Worm (Caenorhabditis elegans) whole organism, young adult: ENCODE measurements around the gene sra-11.

ENCODE experiments used
- D2030.7 ChIP-seq: fragments of 200-800 bp; sonication (Bioruptor generic); IDR thresholded peaks from 2 replicates; pipeline ENCODE4 v1.3.6; 2022; ENCODE audit warnings: missing genetic modification reagents, missing genetic modification characterization, missing compliant biosample characterization
- F33H1.4 ChIP-seq: fragments of 200-800 bp; sonication (Bioruptor generic); IDR thresholded peaks from 2 replicates; pipeline ENCODE4 v1.3.6; 2022; ENCODE audit warnings: missing genetic modification reagents, missing genetic modification characterization, missing compliant biosample characterization
- F49E8.2 ChIP-seq: sonication (generic microtip); optimal IDR thresholded peaks from 3 replicates; lab custom pipeline; 2017; ENCODE audit warnings: missing genetic modification characterization, mild to moderate bottlenecking, missing compliant biosample characterization, antibody characterized with exemption, moderate library complexity; ENCODE audit not compliant: insufficient read depth
- K12H6.12 ChIP-seq: fragments of 200-800 bp; sonication (Bioruptor generic); optimal IDR thresholded peaks from 2 replicates; lab custom pipeline; 2018; ENCODE audit warnings: mild to moderate bottlenecking, missing genetic modification characterization, missing compliant biosample characterization
- T07F8.4 ChIP-seq: sonication (generic microtip); optimal IDR thresholded peaks from 2 replicates; lab custom pipeline; 2016; ENCODE audit warnings: mild to moderate bottlenecking, missing genetic modification characterization, moderate library complexity, missing compliant biosample characterization
- T26A5.8 ChIP-seq: sonication (generic microtip); optimal IDR thresholded peaks from 2 replicates; lab custom pipeline; 2016; ENCODE audit warnings: missing genetic modification characterization, missing compliant biosample characterization
- Y56A3A.18 ChIP-seq: fragments of 200-800 bp; sonication (Bioruptor generic); IDR thresholded peaks from 2 replicates; pipeline ENCODE4 v1.3.6; 2022; ENCODE audit warnings: missing genetic modification reagents, missing genetic modification characterization, missing compliant biosample characterization
- ZK185.1 ChIP-seq: sonication (generic microtip); optimal IDR thresholded peaks from 2 replicates; lab custom pipeline; 2016; ENCODE audit warnings: mild to moderate bottlenecking, missing genetic modification characterization, missing compliant biosample characterization; ENCODE audit not compliant: poor library complexity, severe bottlenecking
- athp-1 ChIP-seq: sonication (generic microtip); optimal IDR thresholded peaks from 2 replicates; lab custom pipeline; 2017; ENCODE audit warnings: mild to moderate bottlenecking, missing genetic modification characterization, missing compliant biosample characterization
- attf-3 ChIP-seq: fragments of 200-800 bp; sonication (Bioruptor generic); conservative IDR thresholded peaks from 2 replicates; pipeline ENCODE4 v1.3.6; 2022; ENCODE audit warnings: missing genetic modification reagents, missing genetic modification characterization, missing compliant biosample characterization
- bed-1 ChIP-seq: fragments of 200-800 bp; sonication (Bioruptor generic); IDR thresholded peaks from 2 replicates; pipeline ENCODE4 v1.3.6; 2022; ENCODE audit warnings: missing genetic modification reagents, missing genetic modification characterization, missing compliant biosample characterization
- cebp-1 ChIP-seq, 2 experiments: fragments of 200-800 bp in 1 of 2; sonication (Bioruptor generic) in 1 of 2; sonication (generic microtip) in 1 of 2; IDR thresholded peaks in 1 of 2; optimal IDR thresholded peaks in 1 of 2; 2 replicates each; pipeline versions ENCODE4 v1.3.6 to Lab custom; 2017 to 2022; ENCODE audit warnings: missing compliant biosample characterization in 2 of 2, missing genetic modification characterization in 2 of 2, mild to moderate bottlenecking in 1 of 2, missing genetic modification reagents in 1 of 2, moderate library complexity in 1 of 2
- ceh-79 ChIP-seq: sonication (generic microtip); optimal IDR thresholded peaks from 2 replicates; lab custom pipeline; 2017; ENCODE audit warnings: mild to moderate bottlenecking, missing genetic modification characterization, missing compliant biosample characterization
- dox-1 ChIP-seq: fragments of 200-800 bp; sonication (Bioruptor generic); IDR thresholded peaks from 2 replicates; pipeline ENCODE4 v1.3.6; 2022; ENCODE audit warnings: missing genetic modification reagents, missing genetic modification characterization, missing compliant biosample characterization
- dpff-1 ChIP-seq: sonication (generic microtip); optimal IDR thresholded peaks from 2 replicates; lab custom pipeline; 2017; ENCODE audit warnings: mild to moderate bottlenecking, missing genetic modification characterization, missing compliant biosample characterization
- dpl-1 ChIP-seq: fragments of 150-350 bp; optimal IDR thresholded peaks from 2 replicates; lab custom pipeline; 2014; ENCODE audit warnings: missing biosample characterization, missing genetic modification reagents, missing genetic modification characterization
- efl-1 ChIP-seq: fragments of 150-350 bp; optimal IDR thresholded peaks from 2 replicates; lab custom pipeline; 2014; ENCODE audit warnings: missing biosample characterization, missing genetic modification reagents, missing genetic modification characterization
- egrh-3 ChIP-seq: fragments of 200-800 bp; sonication (Bioruptor generic); IDR thresholded peaks from 2 replicates; pipeline ENCODE4 v1.3.6; 2022; ENCODE audit warnings: missing genetic modification reagents, missing genetic modification characterization, missing compliant biosample characterization
- ets-4 ChIP-seq: fragments of 200-800 bp; sonication (Bioruptor generic); optimal IDR thresholded peaks from 2 replicates; lab custom pipeline; 2018; ENCODE audit warnings: mild to moderate bottlenecking, missing genetic modification characterization, missing compliant biosample characterization
- gei-17 ChIP-seq: fragments of 200-800 bp; sonication (Bioruptor generic); optimal IDR thresholded peaks from 2 replicates; lab custom pipeline; 2018; ENCODE audit warnings: mild to moderate bottlenecking, missing genetic modification characterization, missing compliant biosample characterization
- him-1 ChIP-seq: sonication (generic microtip); optimal IDR thresholded peaks from 2 replicates; lab custom pipeline; 2016; ENCODE audit warnings: missing genotype, missing genetic modification reagents, missing genetic modification characterization, missing compliant biosample characterization
- hmg-1.2 ChIP-seq: fragments of 200-800 bp; sonication (Bioruptor generic); IDR thresholded peaks from 2 replicates; pipeline ENCODE4 v1.3.6; 2022; ENCODE audit warnings: missing genetic modification reagents, missing genetic modification characterization, missing compliant biosample characterization
- hrde-1 ChIP-seq: sonication (generic microtip); optimal IDR thresholded peaks from 2 replicates; lab custom pipeline; 2016; ENCODE audit warnings: missing genetic modification characterization, mild to moderate bottlenecking, missing compliant biosample characterization, moderate library complexity, missing genotype, missing genetic modification reagents, borderline replicate concordance
- hsf-1 ChIP-seq: fragments of 200-800 bp; sonication (Bioruptor generic); IDR thresholded peaks from 2 replicates; pipeline ENCODE4 v1.3.6; 2022; ENCODE audit warnings: missing genetic modification reagents, missing genetic modification characterization, missing compliant biosample characterization
- let-607 ChIP-seq, 2 experiments: fragments of 200-800 bp in 1 of 2; sonication (Bioruptor generic) in 1 of 2; sonication (generic microtip) in 1 of 2; optimal IDR thresholded peaks; 2 replicates each; lab custom pipeline; 2016 to 2018; ENCODE audit warnings: mild to moderate bottlenecking in 2 of 2, missing compliant biosample characterization in 2 of 2, missing genetic modification characterization in 2 of 2, moderate library complexity in 2 of 2, missing genotype in 1 of 2
- lin-54 ChIP-seq: fragments of 200-800 bp; sonication (Bioruptor generic); optimal IDR thresholded peaks from 2 replicates; lab custom pipeline; 2018; ENCODE audit warnings: mild to moderate bottlenecking, missing genetic modification characterization, missing compliant biosample characterization
- lir-1 ChIP-seq: fragments of 200-800 bp; sonication (Bioruptor generic); conservative IDR thresholded peaks from 2 replicates; pipeline ENCODE4 v1.3.6; 2022; ENCODE audit warnings: missing genetic modification reagents, missing genetic modification characterization, missing compliant biosample characterization
- lsl-1 ChIP-seq: fragments of 200-800 bp; sonication (Bioruptor generic); optimal IDR thresholded peaks from 2 replicates; lab custom pipeline; 2018; ENCODE audit warnings: mild to moderate bottlenecking, missing genetic modification characterization, moderate library complexity, missing compliant biosample characterization
- lsy-27 ChIP-seq: sonication (generic microtip); optimal IDR thresholded peaks from 2 replicates; lab custom pipeline; 2017; ENCODE audit warnings: missing genetic modification characterization, mild to moderate bottlenecking, missing compliant biosample characterization, antibody characterized with exemption, missing genotype, borderline replicate concordance; ENCODE audit not compliant: insufficient read depth
- madf-6 ChIP-seq: fragments of 200-800 bp; sonication (Bioruptor generic); IDR thresholded peaks from 2 replicates; pipeline ENCODE4 v1.3.6; 2022; ENCODE audit warnings: missing genetic modification reagents, missing genetic modification characterization, missing compliant biosample characterization
- madf-8 ChIP-seq: fragments of 200-800 bp; sonication (Bioruptor generic); conservative IDR thresholded peaks from 2 replicates; pipeline ENCODE4 v1.3.6; 2022; ENCODE audit warnings: missing genetic modification reagents, missing genetic modification characterization, missing compliant biosample characterization
- nfya-1 ChIP-seq: sonication (generic microtip); optimal IDR thresholded peaks from 2 replicates; lab custom pipeline; 2017; ENCODE audit warnings: antibody characterized with exemption, missing compliant biosample characterization, missing genetic modification characterization, borderline replicate concordance; ENCODE audit not compliant: insufficient read depth
- nhr-27 ChIP-seq: fragments of 200-800 bp; sonication (Bioruptor generic); optimal IDR thresholded peaks from 2 replicates; lab custom pipeline; 2018; ENCODE audit warnings: mild to moderate bottlenecking, missing genetic modification characterization, moderate library complexity, missing compliant biosample characterization
- pha-4 ChIP-seq: fragments of 150-350 bp; sonication (generic microtip); optimal IDR thresholded peaks from 2 replicates; lab custom pipeline; 2014; ENCODE audit warnings: missing biosample characterization, missing genetic modification reagents, missing genetic modification characterization
- snpc-1.1 ChIP-seq: sonication (generic microtip); optimal IDR thresholded peaks from 2 replicates; lab custom pipeline; 2017; ENCODE audit warnings: missing genetic modification characterization, mild to moderate bottlenecking, missing compliant biosample characterization, antibody characterized with exemption, moderate library complexity, missing genotype, missing genetic modification reagents; ENCODE audit not compliant: insufficient read depth
- tlf-1 ChIP-seq: fragments of 200-800 bp; sonication (Bioruptor generic); optimal IDR thresholded peaks from 2 replicates; lab custom pipeline; 2018; ENCODE audit warnings: mild to moderate bottlenecking, missing genetic modification characterization, missing compliant biosample characterization
- xnd-1 ChIP-seq: sonication (generic microtip); optimal IDR thresholded peaks from 2 replicates; lab custom pipeline; 2016; ENCODE audit warnings: missing genotype, missing genetic modification reagents, missing genetic modification characterization, missing compliant biosample characterization
- ztf-26 ChIP-seq: sonication (generic microtip); optimal IDR thresholded peaks from 2 replicates; lab custom pipeline; 2017; ENCODE audit warnings: missing genetic modification characterization, missing compliant biosample characterization

sra-11 gene

DNA sequence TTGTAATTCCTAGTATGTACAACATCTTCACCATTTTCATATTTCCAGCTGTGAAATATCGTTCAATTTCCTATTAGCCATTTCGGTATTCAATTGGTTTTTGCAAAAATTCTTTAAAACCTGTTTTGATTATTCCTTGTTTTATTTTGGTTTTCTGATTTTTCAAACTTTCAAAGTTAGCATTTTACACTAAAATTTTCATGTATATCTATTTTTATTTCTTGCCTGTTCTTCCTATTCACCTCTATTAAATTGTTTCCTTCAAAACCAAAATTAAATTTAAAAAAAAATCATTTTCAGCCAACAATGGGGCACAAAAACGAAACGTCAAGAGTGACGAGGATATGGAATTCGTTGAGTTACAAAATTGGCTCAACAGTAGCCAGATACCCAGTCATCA is 21.1 kb downstream of the sra-11 start, which contains the start of gene ptr-8:
ptr-8 (plus strand) TSS at position 301 of the 400 bp plus-strand sequence.
- TF ChIP-seq attf-3 (GFP tag; lab: Robert Waterston, UW) (no peak), tlf-1 (GFP tag; lab: Kevin White, UChicago) (no peak), nfya-1 (tag; lab: Kevin White, UChicago) (no peak), ets-4 (GFP tag; lab: Kevin White, UChicago) (no peak), gei-17 (GFP tag; lab: Kevin White, UChicago) (no peak), ZK185.1 (tag; lab: Kevin White, UChicago) (no peak), lir-1 (no peak), nhr-27 (tag; lab: Kevin White, UChicago) (no peak), lsy-27 (tag; lab: Kevin White, UChicago) (no peak), pha-4 (tag; lab: Kevin White, UChicago) (no peak), ztf-26 (tag; lab: Kevin White, UChicago) (no peak), hrde-1 (no peak), madf-8 (GFP tag; lab: Robert Waterston, UW) (no peak), T07F8.4 (tag; lab: Kevin White, UChicago) (no peak)

DNA sequence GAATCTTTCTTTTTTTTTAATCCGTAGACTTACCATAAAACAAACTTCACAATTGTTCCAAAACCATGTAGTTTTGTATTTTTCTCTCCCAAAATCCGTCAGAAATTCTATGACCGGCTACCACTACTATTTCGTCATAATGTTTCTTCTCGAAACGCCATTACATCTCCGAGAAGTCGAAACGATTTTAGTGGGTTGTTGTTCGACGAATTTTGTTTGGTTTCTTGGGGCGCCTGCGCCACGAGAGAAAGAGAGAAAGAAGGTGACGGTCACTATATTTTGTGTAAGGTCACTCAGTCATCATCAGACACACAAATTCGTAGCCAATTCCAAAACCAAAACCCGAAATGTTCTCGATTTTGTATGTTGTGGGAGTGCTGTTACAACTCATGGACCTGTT is 23.0 kb downstream of the sra-11 start:
- TF ChIP-seq cebp-1 (GFP tag; IDR thresholded peaks at IDR 0.05; lab: Robert Waterston, UW) (0 out of 2 replicates have a peak, but pooled peaks have one; percentile 20), cebp-1 (tag; optimal IDR thresholded peaks at IDR 0.05; lab: Kevin White, UChicago) (peak; percentile 70), let-607 (tag; optimal IDR thresholded peaks at IDR 0.05; lab: Kevin White, UChicago) (no peak), snpc-1.1 (tag; lab: Kevin White, UChicago) (no peak)

DNA sequence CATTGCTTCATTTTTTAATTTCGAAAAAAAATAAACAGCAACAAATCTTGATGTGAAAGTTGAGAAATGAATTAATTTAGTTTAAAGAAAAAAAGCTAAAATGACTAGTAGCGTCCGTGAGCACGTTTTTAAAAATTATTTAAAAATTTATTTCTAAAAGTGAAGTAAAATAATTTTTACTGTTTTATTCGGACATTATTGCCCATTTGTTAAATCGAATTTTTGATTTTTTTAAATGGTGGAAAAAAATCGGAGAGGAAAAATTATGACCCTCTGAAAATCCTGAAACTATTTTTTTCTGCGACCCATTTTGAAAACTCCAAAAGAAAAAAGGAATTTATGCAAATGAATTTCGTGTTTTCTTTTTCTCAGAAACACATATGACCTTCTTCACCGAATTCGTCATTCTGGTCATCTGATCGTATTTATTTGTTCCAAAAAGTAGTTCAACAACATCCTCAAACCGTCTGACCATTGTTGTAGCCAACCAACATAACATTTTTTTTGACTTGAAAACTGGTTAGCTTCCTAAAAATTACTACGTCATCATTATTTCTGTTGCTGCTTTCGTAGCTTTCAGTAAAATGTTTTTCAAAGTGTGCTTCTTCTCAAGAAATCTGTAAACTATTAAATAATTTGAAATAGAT is 24.1 kb downstream of the sra-11 start, which contains the start of gene F44F4.3:
F44F4.3 (minus strand) TSS at position 51 of the 647 bp plus-strand sequence.
- TF ChIP-seq dpff-1 (no peak), ztf-26 (tag; lab: Kevin White, UChicago) (no peak), ZK185.1 (tag; lab: Kevin White, UChicago) (no peak), hsf-1 (GFP tag; lab: Robert Waterston, UW) (no peak), K12H6.12 (no peak), Y56A3A.18 (GFP tag; lab: Robert Waterston, UW) (no peak), athp-1 (no peak), ceh-79 (tag; lab: Kevin White, UChicago) (no peak), F33H1.4 (GFP tag; lab: Robert Waterston, UW) (no peak), T26A5.8 (tag; lab: Kevin White, UChicago) (no peak), madf-8 (GFP tag; lab: Robert Waterston, UW) (no peak)

DNA sequence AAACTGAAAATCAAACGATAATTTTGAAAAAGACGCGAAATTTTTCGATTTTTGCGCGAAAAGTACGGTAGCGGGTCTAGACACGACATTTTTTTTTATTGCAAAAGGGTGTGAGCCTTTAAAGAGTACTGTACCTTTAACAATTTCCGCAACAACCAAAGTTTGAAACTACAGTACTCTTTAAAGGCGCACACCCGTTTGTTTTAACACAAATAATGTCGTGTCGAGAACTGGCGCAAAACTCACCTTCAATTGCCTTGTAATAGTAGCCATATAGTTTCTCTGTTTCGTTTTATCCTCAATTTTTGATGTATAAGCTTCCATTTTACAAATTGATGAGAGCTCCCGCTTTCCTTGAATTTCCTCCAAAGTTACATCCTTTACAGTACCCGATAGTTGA is 24.9 kb downstream of the sra-11 start:
- TF ChIP-seq madf-6 (0 out of 2 replicates have a peak, but pooled peaks have one; percentile 12), lsl-1 (GFP tag; lab: Kevin White, UChicago) (peak; percentile 41), lsy-27 (tag; lab: Kevin White, UChicago) (no peak)

DNA sequence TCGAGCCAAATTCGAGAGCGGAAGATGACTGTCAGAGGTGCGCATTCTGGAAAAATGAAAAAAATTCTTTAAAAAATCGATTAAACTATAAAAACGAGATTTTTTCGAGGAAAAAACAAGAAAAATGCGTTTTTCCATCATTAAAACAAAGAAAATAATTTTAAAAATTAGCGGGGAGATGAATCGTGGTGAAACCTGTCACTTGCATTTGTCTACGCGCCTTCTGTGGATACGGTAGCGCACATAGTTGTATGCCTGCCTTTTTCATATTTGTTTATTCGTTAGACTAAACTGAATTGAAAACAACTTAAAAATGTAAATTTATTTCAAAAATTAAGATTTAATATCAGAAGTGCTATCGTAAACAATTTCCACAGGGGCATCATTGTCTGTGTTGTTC is 25.7 kb downstream of the sra-11 start, which contains the start of gene egg-3:
egg-3 (minus strand) TSS at position 46 of the 400 bp plus-strand sequence.
- TF ChIP-seq xnd-1 (tag; lab: Kevin White, UChicago) (peak; percentile 90), lin-54 (GFP tag; lab: Kevin White, UChicago) (peak; percentile 73), him-1 (tag; lab: Kevin White, UChicago) (peak; percentile 43), dox-1 (GFP tag; lab: Robert Waterston, UW) (0 out of 2 replicates have a peak, but pooled peaks have one; percentile 50), efl-1 (GFP tag; lab: Kevin White, UChicago) (peak; percentile 93), egrh-3 (no peak), dpl-1 (GFP tag; lab: Kevin White, UChicago) (peak; percentile 83), ZK185.1 (tag; lab: Kevin White, UChicago) (no peak), bed-1 (GFP tag; lab: Robert Waterston, UW) (no peak), hmg-1.2 (GFP tag; lab: Robert Waterston, UW) (peak; percentile 18; the same call in 1 of the 2 replicates), F49E8.2 (peak; percentile 53), D2030.7 (GFP tag; lab: Robert Waterston, UW) (peak; percentile 82; the same call in 1 of the 2 replicates), T07F8.4 (tag; lab: Kevin White, UChicago) (no peak), lsl-1 (GFP tag; lab: Kevin White, UChicago) (peak; percentile 93)
